Worm (Caenorhabditis elegans): Measurements from ENCODE around the gene arr-1.

Gene arr-1

DNA sequence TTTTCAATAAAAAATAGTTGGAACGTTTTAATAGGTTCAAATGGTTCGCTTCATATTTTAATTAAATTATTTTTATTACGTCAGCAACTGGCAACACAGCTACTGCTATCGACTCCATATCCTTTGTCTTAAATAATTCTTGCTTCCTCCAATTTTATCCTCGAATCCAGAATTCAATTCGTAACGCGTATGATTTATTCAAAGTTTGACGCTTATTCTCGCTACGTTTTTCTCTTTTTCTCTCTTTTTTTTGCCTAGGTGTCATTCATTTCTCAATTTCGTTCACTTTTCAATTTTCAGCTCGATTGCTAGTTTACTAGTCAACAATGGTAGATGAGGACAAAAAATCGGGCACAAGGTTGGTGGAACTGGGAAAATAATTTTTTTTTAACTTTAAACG is at the start of gene arr-1:
arr-1 (plus strand) TSS at position 301 of the 400 bp plus-strand sequence.
- TF ChIP-seq him-1 (tag; optimal IDR thresholded peaks at IDR 0.05) (no peak), W03F9.2 (tag; optimal IDR thresholded peaks at IDR 0.05) (no peak), dao-5 (tag; optimal IDR thresholded peaks at IDR 0.05) (no peak)

DNA sequence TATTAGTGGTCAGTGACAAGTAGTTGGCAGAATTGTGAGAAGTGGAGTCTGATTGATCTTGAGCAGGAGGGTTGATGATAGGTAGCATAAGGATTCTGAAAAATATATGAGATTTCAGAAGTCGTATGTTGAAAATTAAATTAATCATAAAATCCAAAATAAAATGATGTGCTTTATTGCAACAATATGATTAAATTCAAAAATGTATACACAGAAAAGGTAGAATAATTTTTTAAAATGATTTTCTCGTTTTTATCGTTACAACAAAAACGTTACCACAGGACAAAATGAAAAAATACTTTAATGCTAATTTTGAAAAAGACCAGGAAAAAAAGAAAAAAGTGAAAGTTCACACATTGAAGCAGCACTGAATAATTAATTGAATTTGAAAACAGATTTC is 48.1 kb upstream of the arr-1 start, which contains the start of gene ZC13.10:
ZC13.10 (minus strand) TSS at position 101 of the 400 bp plus-strand sequence.
- TF ChIP-seq dao-5 (tag; optimal IDR thresholded peaks at IDR 0.05) (no peak), W03F9.2 (tag; optimal IDR thresholded peaks at IDR 0.05) (no peak), him-1 (tag; optimal IDR thresholded peaks at IDR 0.05) (no peak)

DNA sequence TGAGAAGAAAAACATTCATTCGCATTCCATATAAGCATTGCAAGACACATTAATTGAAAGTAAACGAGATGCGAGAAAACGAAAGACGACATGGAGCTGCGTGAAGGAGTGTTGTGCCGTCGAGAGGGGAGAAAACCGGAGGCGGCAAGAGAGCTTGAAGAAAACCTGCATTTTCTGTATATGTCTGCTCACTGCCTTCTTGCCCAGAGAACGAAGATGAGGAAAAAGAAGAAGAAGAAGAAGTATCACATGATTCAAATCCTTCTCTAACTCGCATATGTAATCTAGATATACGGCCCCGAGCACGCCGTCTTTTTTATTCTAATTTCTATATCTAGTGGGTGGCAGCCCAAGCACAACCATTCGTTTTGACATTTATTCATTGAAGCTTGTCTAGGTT is 40.2 kb upstream of the arr-1 start:
- TF ChIP-seq dao-5 (tag; optimal IDR thresholded peaks at IDR 0.05): no peak
- TF ChIP-seq him-1 (tag; optimal IDR thresholded peaks at IDR 0.05): peak; percentile 13

DNA sequence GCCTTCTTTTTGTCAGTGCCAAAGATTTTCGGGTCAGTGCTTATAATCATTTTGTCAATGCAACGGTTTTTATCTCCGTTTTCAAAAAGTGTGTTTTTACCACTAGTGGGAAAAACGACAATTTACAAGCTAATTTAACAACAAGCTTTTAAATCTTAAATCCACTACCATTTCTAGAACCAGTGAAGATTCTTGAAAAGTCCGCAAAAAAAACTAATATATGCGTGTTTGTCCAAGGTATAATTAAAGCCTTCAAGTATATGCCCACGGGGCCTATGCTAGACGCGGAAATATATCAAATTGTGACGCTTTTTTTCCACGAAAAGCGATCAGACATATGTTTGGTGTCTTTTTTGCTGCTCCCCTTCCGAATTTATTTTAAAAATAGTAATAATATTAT is 38.0 kb upstream of the arr-1 start:
- no peak for TF ChIP-seq him-1 (tag; optimal IDR thresholded peaks at IDR 0.05)
- no peak for TF ChIP-seq W03F9.2 (tag; optimal IDR thresholded peaks at IDR 0.05)
- no peak for TF ChIP-seq dao-5 (tag; optimal IDR thresholded peaks at IDR 0.05)

DNA sequence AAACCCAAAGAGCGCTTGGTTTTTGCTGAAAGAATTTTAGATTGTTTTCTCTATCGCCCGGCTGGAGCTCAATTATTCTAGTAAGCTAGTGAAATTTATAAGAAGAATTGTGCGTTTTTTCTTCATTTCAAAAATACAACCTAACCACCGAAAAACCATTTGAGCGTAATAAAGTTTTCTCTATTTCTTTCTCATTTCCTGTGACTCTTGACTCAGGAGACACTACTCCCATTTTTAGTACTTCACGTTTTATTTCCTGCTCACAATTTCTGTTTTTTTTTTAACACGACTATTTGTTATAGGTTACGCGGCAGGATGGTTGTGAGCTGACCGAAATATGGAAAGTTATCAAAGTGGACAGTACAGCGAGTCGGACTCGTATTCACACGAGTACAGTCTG is 37.6 kb upstream of the arr-1 start, which contains the start of gene F35H12.6:
F35H12.6 (plus strand) TSS at position 301 of the 400 bp plus-strand sequence.
- TF ChIP-seq W03F9.2 (tag; optimal IDR thresholded peaks at IDR 0.05): no peak
- TF ChIP-seq dao-5 (tag; optimal IDR thresholded peaks at IDR 0.05): no peak
- no peak for TF ChIP-seq him-1 (tag; optimal IDR thresholded peaks at IDR 0.05)

DNA sequence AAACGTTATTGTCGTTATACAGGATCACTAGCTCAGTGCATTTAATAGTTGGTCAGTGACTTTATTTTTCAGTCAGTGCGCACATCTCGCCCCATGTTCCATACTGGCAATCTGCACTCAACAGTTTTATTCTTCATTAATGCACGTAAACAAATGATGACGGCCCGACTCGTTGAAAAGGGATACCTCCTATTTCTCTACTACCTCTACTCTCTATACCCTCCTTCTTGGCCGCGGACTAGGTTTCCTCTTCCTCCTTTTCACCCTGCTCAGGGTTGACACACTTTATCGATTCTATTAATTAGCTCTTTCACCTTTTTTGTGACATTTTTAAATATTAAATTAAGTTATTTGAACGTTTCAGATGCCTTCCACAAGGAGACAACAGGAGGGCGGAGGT is 35.1 kb upstream of the arr-1 start, which contains the start of gene sel-12:
sel-12 (plus strand) TSS at position 358 of the 400 bp plus-strand sequence.
- TF ChIP-seq dao-5 (tag; optimal IDR thresholded peaks at IDR 0.05) (no peak), W03F9.2 (tag; optimal IDR thresholded peaks at IDR 0.05) (no peak), him-1 (tag; optimal IDR thresholded peaks at IDR 0.05) (no peak)

DNA sequence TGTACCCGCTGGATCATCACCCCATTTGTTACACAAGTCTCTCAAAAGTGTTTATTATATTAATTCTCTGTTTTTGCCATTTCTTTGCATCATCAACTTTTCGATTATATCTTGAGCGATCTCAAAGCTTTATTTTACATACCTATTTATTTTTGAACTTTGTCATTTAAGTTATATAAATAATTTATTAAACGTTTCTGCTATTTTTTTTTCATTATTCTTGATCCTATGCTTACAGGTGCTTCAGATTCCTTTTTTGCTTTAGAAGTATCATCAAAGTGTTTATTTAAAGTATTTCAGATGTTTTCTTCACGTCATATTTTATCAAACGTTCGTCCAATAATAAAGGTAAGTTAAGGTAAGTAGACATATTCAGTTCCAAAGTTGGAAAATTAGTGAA is 32.5 kb upstream of the arr-1 start, which contains the start of gene F35H12.5:
F35H12.5 (plus strand) TSS at position 301 of the 400 bp plus-strand sequence.
- no peak for TF ChIP-seq dao-5 (tag; optimal IDR thresholded peaks at IDR 0.05)
- no peak for TF ChIP-seq W03F9.2 (tag; optimal IDR thresholded peaks at IDR 0.05)
- no peak for TF ChIP-seq him-1 (tag; optimal IDR thresholded peaks at IDR 0.05)

DNA sequence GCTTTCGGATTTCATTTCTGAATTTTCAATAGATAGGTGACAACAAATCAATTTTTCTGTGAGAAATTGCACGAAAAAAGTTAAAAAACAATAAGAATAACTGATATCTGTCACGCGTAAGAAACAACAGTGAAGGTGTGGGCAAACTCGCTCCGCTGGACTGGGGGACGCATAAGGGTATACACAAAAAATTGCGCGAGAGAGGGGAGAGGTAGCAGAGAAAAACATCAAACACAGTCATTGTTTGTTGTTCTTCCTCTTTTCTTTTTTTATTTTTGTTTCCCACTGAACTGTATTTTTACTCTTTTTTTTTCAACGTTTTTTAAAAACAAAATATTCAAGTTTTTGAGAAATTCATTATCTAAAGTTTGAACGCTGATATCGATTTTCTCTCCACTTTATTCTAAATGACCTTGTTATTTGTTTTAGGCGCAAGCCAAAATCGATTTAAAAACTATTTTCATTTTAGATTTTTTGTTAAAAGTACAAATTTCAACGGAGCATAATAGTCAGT is 26.0 kb upstream of the arr-1 start, which contains the start of the genes pifk-1 and tbc-11:
pifk-1 (minus strand) TSS at position 17 of the 514 bp plus-strand sequence.
tbc-11 (plus strand) TSS at position 464 of the 514 bp plus-strand sequence.
- TF ChIP-seq him-1 (tag; optimal IDR thresholded peaks at IDR 0.05) (no peak), W03F9.2 (tag; optimal IDR thresholded peaks at IDR 0.05) (peak; percentile 63)

DNA sequence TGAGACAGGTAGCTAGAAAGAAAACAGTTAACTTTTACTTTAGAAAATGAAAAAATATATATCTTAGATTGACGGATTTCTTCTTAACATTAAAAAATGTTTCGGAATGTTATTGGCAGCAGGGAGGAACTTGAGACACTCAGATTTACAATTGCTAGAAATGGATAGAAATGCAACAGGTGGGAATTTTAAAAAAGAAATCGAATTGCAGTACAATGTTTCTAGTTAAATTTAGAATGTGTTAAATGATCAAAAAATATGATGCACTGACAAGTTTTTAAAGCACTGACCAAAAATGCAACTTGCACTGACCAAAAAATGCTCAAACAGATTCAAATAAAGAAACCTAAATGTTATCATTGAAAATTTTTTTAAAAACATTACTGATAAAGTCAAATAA is 24.5 kb upstream of the arr-1 start:
- TF ChIP-seq dao-5 (tag; optimal IDR thresholded peaks at IDR 0.05): no peak
- no peak for TF ChIP-seq W03F9.2 (tag; optimal IDR thresholded peaks at IDR 0.05)
- TF ChIP-seq him-1 (tag; optimal IDR thresholded peaks at IDR 0.05): no peak

DNA sequence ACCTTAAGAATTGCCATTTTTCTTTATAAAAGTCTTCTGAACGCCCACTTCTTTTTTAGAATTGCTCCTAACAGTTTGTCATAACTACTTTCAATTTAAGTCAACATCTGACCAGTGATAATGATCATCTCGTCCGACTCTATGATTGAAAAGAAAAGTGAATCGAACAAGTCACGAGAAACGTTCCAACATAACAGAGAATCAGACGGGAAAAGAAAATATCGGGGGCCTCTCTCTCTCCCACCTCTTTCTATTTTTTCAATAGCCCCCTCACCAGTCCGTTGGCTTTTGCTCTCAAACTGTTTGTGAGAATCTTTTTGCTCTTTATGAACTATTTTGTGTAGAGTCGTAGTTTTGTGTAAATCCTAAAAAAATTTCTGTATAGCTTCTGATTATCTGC is 22.9 kb upstream of the arr-1 start:
- no peak for TF ChIP-seq W03F9.2 (tag; optimal IDR thresholded peaks at IDR 0.05)
- TF ChIP-seq him-1 (tag; optimal IDR thresholded peaks at IDR 0.05): no peak
- no peak for TF ChIP-seq dao-5 (tag; optimal IDR thresholded peaks at IDR 0.05)

DNA sequence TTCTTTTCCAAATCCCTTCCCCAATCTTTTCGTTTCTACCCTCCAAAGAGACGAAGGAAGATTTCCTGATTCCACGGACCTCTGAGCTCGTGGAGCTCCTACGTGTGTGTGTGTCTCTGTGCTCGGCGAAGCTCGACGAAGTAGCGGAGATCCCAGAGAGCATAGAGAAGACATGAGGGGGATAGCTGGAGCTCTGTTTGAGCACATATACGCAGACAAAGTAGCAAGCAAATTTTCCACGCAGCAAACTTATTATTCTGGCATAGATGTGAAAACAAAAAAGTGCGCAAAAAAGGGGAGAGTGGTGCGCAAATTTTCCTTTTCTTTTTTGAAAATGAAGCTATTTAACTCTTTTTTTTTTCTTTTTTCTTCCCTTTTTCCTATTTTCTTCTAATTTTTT is 17.7 kb upstream of the arr-1 start:
- TF ChIP-seq W03F9.2 (tag; optimal IDR thresholded peaks at IDR 0.05): no peak
- peak; percentile 60 for TF ChIP-seq him-1 (tag; optimal IDR thresholded peaks at IDR 0.05)
- TF ChIP-seq dao-5 (tag; optimal IDR thresholded peaks at IDR 0.05): no peak

DNA sequence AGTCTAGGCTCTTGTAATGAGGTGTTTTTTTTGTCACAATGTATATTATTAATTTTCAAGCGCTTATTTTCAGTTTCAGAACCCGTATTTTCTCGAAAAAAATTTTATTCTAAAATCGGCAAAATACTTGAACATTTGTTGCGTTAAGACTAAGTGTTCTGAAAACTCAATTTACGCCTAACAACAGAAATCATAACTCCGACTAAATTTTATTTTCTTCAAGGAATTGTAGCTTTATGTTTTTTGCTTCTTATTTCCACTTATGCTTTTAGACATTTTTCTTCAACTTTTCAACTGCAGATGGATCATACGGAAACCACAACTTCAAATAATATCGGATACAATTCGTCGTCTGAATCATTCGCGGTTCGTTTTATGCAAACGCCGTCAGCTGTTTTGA is 17.1 kb upstream of the arr-1 start, which contains the start of gene F35H12.1:
F35H12.1 (plus strand) TSS at position 301 of the 400 bp plus-strand sequence.
- TF ChIP-seq him-1 (tag; optimal IDR thresholded peaks at IDR 0.05) (no peak), W03F9.2 (tag; optimal IDR thresholded peaks at IDR 0.05) (no peak), dao-5 (tag; optimal IDR thresholded peaks at IDR 0.05) (no peak)

DNA sequence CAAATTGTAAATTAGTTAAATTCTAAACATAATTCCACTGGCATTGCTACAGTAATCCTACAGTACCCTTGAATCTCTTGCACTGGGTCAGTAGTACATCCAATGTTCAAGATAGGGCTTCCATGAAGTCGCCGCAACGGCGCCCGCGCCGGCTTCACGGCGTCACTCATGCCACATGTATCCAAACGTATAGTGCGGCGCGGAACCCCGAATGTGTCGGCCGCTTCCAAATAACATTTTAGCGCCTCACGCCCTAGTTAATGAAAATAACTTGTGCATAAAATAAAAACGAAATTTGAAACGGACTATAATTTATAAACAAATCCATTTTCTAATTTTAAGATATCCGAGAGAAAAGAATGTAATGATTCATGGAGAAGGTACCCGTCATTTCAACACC is 14.6 kb upstream of the arr-1 start:
- TF ChIP-seq him-1 (tag; optimal IDR thresholded peaks at IDR 0.05): no peak
- no peak for TF ChIP-seq dao-5 (tag; optimal IDR thresholded peaks at IDR 0.05)
- no peak for TF ChIP-seq W03F9.2 (tag; optimal IDR thresholded peaks at IDR 0.05)

DNA sequence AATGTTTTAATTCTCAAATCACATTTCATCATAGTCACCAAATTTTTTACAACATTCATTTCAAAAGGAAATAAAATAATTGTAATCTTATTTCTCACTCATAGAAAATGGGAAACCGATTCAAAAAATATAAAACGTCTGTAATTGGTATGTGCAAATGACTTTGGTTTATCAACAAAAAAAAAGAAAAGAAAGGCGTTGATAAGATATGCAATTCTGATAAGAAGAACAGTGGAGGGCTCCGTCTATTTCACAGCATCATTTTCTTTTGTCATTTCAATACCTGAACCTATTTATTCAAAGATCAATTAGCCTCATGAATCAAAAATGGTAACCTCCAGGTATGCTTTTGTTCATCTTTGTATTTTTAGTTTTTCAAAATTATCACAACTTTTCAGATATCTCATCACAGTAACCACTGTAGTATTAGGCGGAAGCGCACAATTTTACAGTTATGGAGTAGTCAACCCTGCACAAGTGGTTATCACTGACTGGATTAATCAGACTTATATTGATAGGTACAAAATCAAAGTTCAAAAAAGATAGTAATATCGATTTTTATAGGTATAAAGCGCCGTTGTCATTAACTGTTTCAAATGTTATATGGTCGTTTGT is 12.2 kb upstream of the arr-1 start, which contains the start of gene F53H8.3:
F53H8.3 (plus strand) TSS at position 275 of the 615 bp plus-strand sequence.
- TF ChIP-seq dao-5 (tag; optimal IDR thresholded peaks at IDR 0.05) (no peak), W03F9.2 (tag; optimal IDR thresholded peaks at IDR 0.05) (no peak), him-1 (tag; optimal IDR thresholded peaks at IDR 0.05) (no peak)
